Fruit fly (Drosophila melanogaster) whole organism, embryonic: ENCODE measurements around the gene fru.

Source experiments
- ATbp ChIP-seq: fragments of 200-800 bp; sonication (Bioruptor generic); optimal IDR thresholded peaks from 2 replicates; lab custom pipeline; 2017; ENCODE audit warnings: missing biosample characterization, mild to moderate bottlenecking, missing genetic modification characterization, missing genetic modification reagents
- Ada2b ChIP-seq: fragments of 200-800 bp; sonication (Bioruptor generic); IDR thresholded peaks from 2 replicates; pipeline ENCODE4 v1.3.6; 2022; ENCODE audit warnings: missing biosample characterization, missing genetic modification characterization
- Atf-2 ChIP-seq: fragments of 200-800 bp; sonication (Bioruptor generic); optimal IDR thresholded peaks from 2 replicates; lab custom pipeline; 2016; ENCODE audit warnings: missing biosample characterization, missing genetic modification characterization
- BtbVII ChIP-seq: fragments of 200-800 bp; sonication (Bioruptor generic); optimal IDR thresholded peaks from 3 replicates; lab custom pipeline; 2017; ENCODE audit warnings: missing biosample characterization, mild to moderate bottlenecking, missing genetic modification characterization
- CG12104 ChIP-seq: fragments of 200-800 bp; sonication (Bioruptor generic); optimal IDR thresholded peaks from 3 replicates; lab custom pipeline; 2016; ENCODE audit warnings: missing biosample characterization, missing genetic modification characterization
- CG14965 ChIP-seq: fragments of 200-800 bp; sonication (Bioruptor generic); optimal IDR thresholded peaks from 2 replicates; lab custom pipeline; 2016; ENCODE audit warnings: missing biosample characterization, missing genetic modification characterization, borderline replicate concordance
- CG15479 ChIP-seq: fragments of 200-800 bp; sonication (Bioruptor generic); optimal IDR thresholded peaks from 3 replicates; lab custom pipeline; 2019; ENCODE audit warnings: missing biosample characterization, mild to moderate bottlenecking, missing genetic modification characterization, moderate library complexity
- CG16813 ChIP-seq: fragments of 200-800 bp; sonication (Bioruptor generic); IDR thresholded peaks from 3 replicates; pipeline ENCODE4 v1.3.6; 2022; ENCODE audit warnings: missing biosample characterization, missing genetic modification characterization; ENCODE audit not compliant: partially characterized antibody
- CG3163 ChIP-seq: fragments of 200-800 bp; sonication (Bioruptor generic); optimal IDR thresholded peaks from 3 replicates; lab custom pipeline; 2016; ENCODE audit warnings: missing biosample characterization, missing genetic modification characterization
- CG3281 ChIP-seq: fragments of 200-800 bp; sonication (Bioruptor generic); optimal IDR thresholded peaks from 3 replicates; lab custom pipeline; 2017; ENCODE audit warnings: missing biosample characterization, mild to moderate bottlenecking, missing genetic modification characterization
- CG3726 ChIP-seq: fragments of 200-800 bp; sonication (Bioruptor generic); IDR thresholded peaks from 3 replicates; pipeline ENCODE4, ENCODE4 v1.3.6; 2022; ENCODE audit warnings: missing biosample characterization, missing genetic modification characterization
- CG3995 ChIP-seq: fragments of 200-800 bp; sonication (Bioruptor generic); optimal IDR thresholded peaks from 3 replicates; lab custom pipeline; 2016; ENCODE audit warnings: missing biosample characterization, missing genetic modification characterization
- CG4707 ChIP-seq: fragments of 200-800 bp; sonication (Bioruptor generic); optimal IDR thresholded peaks from 2 replicates; lab custom pipeline; 2018; ENCODE audit warnings: missing biosample characterization, mild to moderate bottlenecking, missing genetic modification characterization, moderate library complexity
- CG6689 ChIP-seq: fragments of 200-800 bp; sonication (Bioruptor generic); IDR thresholded peaks from 2 replicates; pipeline ENCODE4 v1.3.6; 2022; ENCODE audit warnings: missing biosample characterization, missing genetic modification characterization
- CG6791 ChIP-seq: fragments of 200-800 bp; sonication (Bioruptor generic); IDR thresholded peaks from 3 replicates; pipeline ENCODE4 v1.3.6; 2022; ENCODE audit warnings: missing biosample characterization, missing genetic modification characterization; ENCODE audit not compliant: partially characterized antibody
- CG7372 ChIP-seq: fragments of 200-800 bp; sonication (Bioruptor generic); IDR thresholded peaks from 2 replicates; pipeline ENCODE4 v1.3.6; 2022; ENCODE audit warnings: missing biosample characterization, missing genetic modification characterization
- CG8281 ChIP-seq: fragments of 200-800 bp; sonication (Bioruptor generic); optimal IDR thresholded peaks from 2 replicates; lab custom pipeline; 2018; ENCODE audit warnings: missing biosample characterization, mild to moderate bottlenecking, missing genetic modification characterization, moderate library complexity
- CG8290 ChIP-seq, 3 experiments: fragments of 200-800 bp; sonication (Bioruptor generic); optimal IDR thresholded peaks; 2 replicates each; lab custom pipeline; 2016 to 2019; ENCODE audit warnings: missing biosample characterization in 3 of 3, missing genetic modification characterization in 3 of 3, mild to moderate bottlenecking in 2 of 3, moderate library complexity in 1 of 3
- CG8388 ChIP-seq: fragments of 200-800 bp; sonication (Bioruptor generic); optimal IDR thresholded peaks from 2 replicates; lab custom pipeline; 2019; ENCODE audit warnings: missing biosample characterization, mild to moderate bottlenecking, missing genetic modification characterization, moderate library complexity
- CTCF ChIP-seq: fragments of 200-800 bp; sonication (Bioruptor generic); optimal IDR thresholded peaks from 2 replicates; lab custom pipeline; 2017; ENCODE audit warnings: missing biosample characterization, mild to moderate bottlenecking, missing genetic modification characterization, moderate library complexity
- D ChIP-seq, 2 experiments: fragments of 200-800 bp in 1 of 2; fragments of >200 bp in 1 of 2; sonication (Bioruptor generic) in 1 of 2; optimal IDR thresholded peaks; 2 replicates in 1 of 2; 3 replicates in 1 of 2; lab custom pipeline; 2017; ENCODE audit warnings: mild to moderate bottlenecking in 1 of 2, missing biosample characterization in 1 of 2, missing genetic modification characterization in 1 of 2, missing genetic modification reagents in 1 of 2
- Dbx ChIP-seq: fragments of 200-800 bp; sonication (Bioruptor generic); IDR thresholded peaks from 3 replicates; pipeline ENCODE4 v1.3.6; 2022; ENCODE audit warnings: missing biosample characterization, missing genetic modification characterization
- Deaf1 ChIP-seq: fragments of 200-800 bp; optimal IDR thresholded peaks from 3 replicates; lab custom pipeline; 2019; ENCODE audit warnings: missing biosample characterization, mild to moderate bottlenecking, missing genetic modification characterization, moderate library complexity
- Dip3 ChIP-seq: fragments of 200-800 bp; sonication (Bioruptor generic); optimal IDR thresholded peaks from 3 replicates; lab custom pipeline; 2016; ENCODE audit warnings: missing biosample characterization, missing genetic modification characterization
- Dll ChIP-seq: fragments of 200-800 bp; sonication (Bioruptor generic); IDR thresholded peaks from 4 replicates; pipeline ENCODE4 v1.3.6; 2022; ENCODE audit warnings: missing biosample characterization, missing genetic modification characterization; ENCODE audit not compliant: partially characterized antibody
- Drgx ChIP-seq: fragments of 200-800 bp; sonication (Bioruptor generic); IDR thresholded peaks from 2 replicates; pipeline ENCODE4 v1.3.6; 2022; ENCODE audit warnings: missing biosample characterization, missing genetic modification characterization
- Hsf ChIP-seq: fragments of 200-800 bp; sonication (Bioruptor generic); optimal IDR thresholded peaks from 3 replicates; lab custom pipeline; 2016; ENCODE audit warnings: missing biosample characterization, missing genetic modification characterization
- Pdp1 ChIP-seq, 2 experiments: fragments of 200-800 bp; sonication (Bioruptor generic); optimal IDR thresholded peaks; 3 replicates each; lab custom pipeline; 2016; ENCODE audit warnings: missing biosample characterization in 2 of 2, missing genetic modification characterization in 2 of 2, mild to moderate bottlenecking in 1 of 2, moderate library complexity in 1 of 2
- Ssrp ChIP-seq: fragments of 200-800 bp; sonication (Bioruptor generic); optimal IDR thresholded peaks from 2 replicates; lab custom pipeline; 2018; ENCODE audit warnings: missing biosample characterization, mild to moderate bottlenecking, missing genetic modification characterization, moderate library complexity
- Tbp ChIP-seq: fragments of >200 bp; optimal IDR thresholded peaks from 2 replicates; lab custom pipeline; 2018; ENCODE audit warnings: missing biosample characterization, missing genetic modification characterization
- Trl ChIP-seq, 3 experiments: fragments of >200 bp in 2 of 3; fragments of 200-800 bp in 1 of 3; sonication (Bioruptor generic) in 1 of 3; optimal IDR thresholded peaks; 2 replicates in 1 of 3; 3 replicates in 2 of 3; lab custom pipeline; 2016 to 2017; ENCODE audit warnings: missing biosample characterization in 1 of 3, missing genetic modification characterization in 1 of 3
- al ChIP-seq: fragments of 200-800 bp; sonication (Bioruptor generic); IDR thresholded peaks from 2 replicates; pipeline ENCODE4 v1.3.6; 2022; ENCODE audit warnings: missing biosample characterization, missing genetic modification characterization
- ash1 ChIP-seq: fragments of 200-800 bp; sonication (Bioruptor generic); optimal IDR thresholded peaks from 2 replicates; lab custom pipeline; 2018; ENCODE audit warnings: missing biosample characterization, mild to moderate bottlenecking, missing genetic modification characterization
- bab2 ChIP-seq: fragments of 200-800 bp; sonication (Bioruptor generic); optimal IDR thresholded peaks from 2 replicates; lab custom pipeline; 2016; ENCODE audit warnings: missing biosample characterization, missing genetic modification characterization
- bsh ChIP-seq, 2 experiments: fragments of 200-800 bp; sonication (Bioruptor generic); optimal IDR thresholded peaks; 2 replicates each; lab custom pipeline; 2017 to 2018; ENCODE audit warnings: mild to moderate bottlenecking in 2 of 2, missing biosample characterization in 2 of 2, missing genetic modification characterization in 2 of 2, moderate library complexity in 1 of 2
- dpn ChIP-seq, 2 experiments: fragments of 200-800 bp; sonication (Bioruptor generic); optimal IDR thresholded peaks; 3 replicates each; lab custom pipeline; 2016; ENCODE audit warnings: missing biosample characterization in 2 of 2, missing genetic modification characterization in 2 of 2
- eve ChIP-seq, 2 experiments: fragments of >200 bp; optimal IDR thresholded peaks; 2 replicates each; lab custom pipeline; 2017; ENCODE audit warnings: missing biosample characterization in 2 of 2, missing genetic modification characterization in 2 of 2
- ftz-f1 ChIP-seq: fragments of 200-800 bp; sonication (Bioruptor generic); optimal IDR thresholded peaks from 2 replicates; lab custom pipeline; 2016; ENCODE audit warnings: missing biosample characterization, missing genetic modification characterization
- nau ChIP-seq: fragments of 200-800 bp; sonication (Bioruptor generic); optimal IDR thresholded peaks from 3 replicates; lab custom pipeline; 2017; ENCODE audit warnings: missing biosample characterization, mild to moderate bottlenecking, missing genetic modification characterization, missing genetic modification reagents
- odd ChIP-seq: fragments of 200-800 bp; sonication (Bioruptor generic); optimal IDR thresholded peaks from 2 replicates; lab custom pipeline; 2017; ENCODE audit warnings: missing biosample characterization, mild to moderate bottlenecking, missing genetic modification characterization
- prd ChIP-seq, 3 experiments: fragments of >200 bp in 2 of 3; fragments of 200-800 bp in 1 of 3; sonication (Bioruptor generic) in 1 of 3; optimal IDR thresholded peaks in 2 of 3; IDR thresholded peaks in 1 of 3; 2 replicates in 2 of 3; 3 replicates in 1 of 3; pipeline versions ENCODE4 v1.3.6 to Lab custom; 2017 to 2022; ENCODE audit warnings: missing biosample characterization in 1 of 3, missing genetic modification characterization in 1 of 3
- so ChIP-seq: fragments of 200-800 bp; sonication (Bioruptor generic); IDR thresholded peaks from 3 replicates; pipeline ENCODE4 v1.3.6; 2022; ENCODE audit warnings: missing biosample characterization, missing genetic modification characterization
- sob ChIP-seq: fragments of 200-800 bp; sonication (Bioruptor generic); IDR thresholded peaks from 2 replicates; pipeline ENCODE4 v1.3.6; 2022; ENCODE audit warnings: missing biosample characterization, missing genetic modification characterization
- ssp ChIP-seq: fragments of 200-800 bp; sonication (Bioruptor generic); IDR thresholded peaks from 2 replicates; pipeline ENCODE4 v1.3.6; 2022; ENCODE audit warnings: missing biosample characterization, missing genetic modification characterization
- twi ChIP-seq: fragments of 200-800 bp; optimal IDR thresholded peaks from 2 replicates; lab custom pipeline; 2019; ENCODE audit warnings: missing biosample characterization, mild to moderate bottlenecking, missing genetic modification characterization, moderate library complexity
- usp ChIP-seq: fragments of >200 bp; optimal IDR thresholded peaks from 2 replicates; lab custom pipeline; 2017; ENCODE audit warnings: missing biosample characterization, missing genetic modification characterization
- wek ChIP-seq: fragments of 200-800 bp; sonication (Bioruptor generic); optimal IDR thresholded peaks from 3 replicates; lab custom pipeline; 2018; ENCODE audit warnings: missing biosample characterization, mild to moderate bottlenecking, missing genetic modification characterization, moderate library complexity
- wor ChIP-seq: fragments of 200-800 bp; sonication (Bioruptor generic); IDR thresholded peaks from 2 replicates; pipeline ENCODE4 v1.3.6; 2022; ENCODE audit warnings: missing biosample characterization, missing genetic modification characterization
- yki ChIP-seq: fragments of >200 bp; optimal IDR thresholded peaks from 3 replicates; lab custom pipeline; 2018

fru gene

DNA sequence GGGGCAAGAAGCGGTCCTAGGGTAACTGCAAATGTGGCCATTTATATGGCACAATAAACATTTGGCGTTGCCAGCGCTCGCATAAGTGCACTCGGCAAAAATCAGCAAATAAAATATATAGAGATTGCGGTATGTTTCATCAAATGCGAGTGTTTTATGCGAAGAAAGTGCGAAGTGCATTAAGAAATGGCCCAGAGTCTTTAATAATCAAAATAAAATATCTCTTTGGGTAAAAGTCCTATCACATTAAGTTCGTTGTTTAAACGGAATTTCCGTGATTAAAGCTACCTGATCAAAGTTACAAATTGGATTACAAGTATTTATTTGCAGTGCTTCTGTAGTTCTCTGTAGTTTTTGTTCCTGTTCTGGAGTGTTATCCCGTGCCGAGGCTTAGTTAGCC is 59.2 kb downstream of the fru start:
- TF ChIP-seq Ssrp = no peak
- TF ChIP-seq Dbx (GFP tag; lab: Robert Waterston, UW) = no peak
- TF ChIP-seq CG8388 (GFP tag; lab: Kevin White, UChicago) = no peak
- no peak for TF ChIP-seq BtbVII
- TF ChIP-seq CG6791 (GFP tag; lab: Robert Waterston, UW) = no peak
- TF ChIP-seq Atf-2 (GFP tag; lab: Kevin White, UChicago) = no peak
- TF ChIP-seq CG12104 (GFP tag; lab: Kevin White, UChicago) = no peak
- TF ChIP-seq Dll = no peak
- no peak for TF ChIP-seq eve (GFP tag; optimal IDR thresholded peaks at IDR 0.05; lab: Kevin White, UChicago)
- no peak for TF ChIP-seq yki (lab: Kevin White, UChicago)
- TF ChIP-seq ftz-f1 = no peak
- TF ChIP-seq ssp (GFP tag; lab: Robert Waterston, UW) = no peak
- TF ChIP-seq twi (tag; lab: Kevin White, UChicago) = no peak
- TF ChIP-seq D (optimal IDR thresholded peaks at IDR 0.05; lab: Kevin White, UChicago) = no peak
- TF ChIP-seq D (GFP tag; optimal IDR thresholded peaks at IDR 0.05; lab: Kevin White, UChicago) = no peak
- no peak for TF ChIP-seq CG6689 (GFP tag; lab: Robert Waterston, UW)
- TF ChIP-seq CG15479 = no peak
- no peak for TF ChIP-seq sob (GFP tag; lab: Robert Waterston, UW)

DNA sequence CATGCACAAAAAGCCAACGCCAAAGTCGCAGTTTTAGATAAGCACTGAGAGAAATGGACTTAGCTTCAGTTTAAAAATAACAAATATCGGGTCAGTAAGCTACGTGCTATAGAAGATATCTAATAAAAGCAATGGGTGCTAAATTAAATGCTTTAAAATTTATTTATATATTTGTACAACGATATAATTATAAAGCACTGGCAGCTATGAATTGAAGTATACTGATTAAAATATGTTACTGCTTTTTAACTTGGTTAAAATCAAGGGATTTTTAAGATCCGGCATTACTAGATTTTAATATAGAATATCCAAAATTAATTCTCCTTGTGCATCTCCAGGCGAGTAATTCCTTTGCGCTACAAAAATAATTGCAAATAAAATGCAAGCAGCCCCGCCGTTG is 60.1 kb downstream of the fru start:
- TF ChIP-seq odd (no peak), Drgx (peak; percentile 38; the same call in 1 of the 2 replicates), bsh (GFP tag; optimal IDR thresholded peaks at IDR 0.05; lab: Kevin White, UChicago) (peak in 1 of 2 experiments; percentile 57)

DNA sequence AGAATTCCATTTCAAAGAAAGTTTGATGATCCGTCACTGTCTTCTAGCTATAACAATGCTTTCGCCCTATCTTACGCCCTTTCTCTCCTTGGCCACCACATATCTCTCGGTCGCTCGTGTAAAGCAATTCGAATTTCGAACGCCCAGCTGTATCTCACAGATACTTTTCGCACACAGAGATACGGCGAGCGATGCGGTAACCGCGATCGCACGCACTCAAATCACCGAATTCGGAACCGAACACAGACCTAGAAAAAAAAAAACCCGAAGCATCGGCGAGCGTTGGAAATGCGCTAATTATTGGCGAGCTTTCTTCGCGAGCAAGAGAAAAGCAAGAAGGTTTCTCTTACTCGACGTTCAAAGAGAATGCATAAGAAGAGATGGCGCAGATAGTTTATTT is 63.8 kb downstream of the fru start:
- TF ChIP-seq Pdp1 (GFP tag; optimal IDR thresholded peaks at IDR 0.05; lab: Kevin White, UChicago) = peak in 1 of 2 experiments; percentile 92
- no peak for TF ChIP-seq dpn (GFP tag; optimal IDR thresholded peaks at IDR 0.05; lab: Kevin White, UChicago)
- TF ChIP-seq CG16813 (GFP tag; lab: Robert Waterston, UW) = no peak
- peak in 1 of 2 experiments; percentile 34 for TF ChIP-seq Trl (optimal IDR thresholded peaks at IDR 0.05; lab: Kevin White, UChicago)
- TF ChIP-seq Trl (GFP tag; optimal IDR thresholded peaks at IDR 0.05; lab: Kevin White, UChicago) = no peak
- no peak for TF ChIP-seq CG14965 (GFP tag; lab: Kevin White, UChicago)
- TF ChIP-seq Deaf1 (tag; lab: Kevin White, UChicago) = peak; percentile 56
- TF ChIP-seq CG3163 (GFP tag; lab: Kevin White, UChicago) = peak; percentile 78
- no peak for TF ChIP-seq CG8290 (GFP tag; optimal IDR thresholded peaks at IDR 0.05; lab: Kevin White, UChicago)
- TF ChIP-seq CG8290 (tag; optimal IDR thresholded peaks at IDR 0.05; lab: Kevin White, UChicago) = no peak
- TF ChIP-seq bab2 (GFP tag; lab: Kevin White, UChicago) = no peak
- no peak for TF ChIP-seq usp (GFP tag; lab: Kevin White, UChicago)
- no peak for TF ChIP-seq CG7372 (GFP tag; lab: Robert Waterston, UW)
- TF ChIP-seq CG3995 (GFP tag; lab: Kevin White, UChicago) = peak; percentile 35
- no peak for TF ChIP-seq Tbp (GFP tag; lab: Kevin White, UChicago)
- TF ChIP-seq wor (GFP tag; lab: Robert Waterston, UW) = no peak
- no peak for TF ChIP-seq CG3281
- no peak for TF ChIP-seq prd (optimal IDR thresholded peaks at IDR 0.05; lab: Kevin White, UChicago)
- no peak for TF ChIP-seq prd (GFP tag; IDR thresholded peaks at IDR 0.05; lab: Robert Waterston, UW)
- no peak for TF ChIP-seq ATbp (GFP tag; lab: Kevin White, UChicago)
- TF ChIP-seq Ada2b (GFP tag; lab: Robert Waterston, UW) = no peak
- TF ChIP-seq CG4707 = no peak
- no peak for TF ChIP-seq CG15479
- no peak for TF ChIP-seq nau (GFP tag; lab: Kevin White, UChicago)
- TF ChIP-seq Hsf (GFP tag; lab: Kevin White, UChicago) = no peak
- TF ChIP-seq CG3726 (GFP tag; lab: Robert Waterston, UW) = no peak
- TF ChIP-seq Dip3 (GFP tag; lab: Kevin White, UChicago) = no peak
- TF ChIP-seq ash1 (GFP tag; lab: Kevin White, UChicago) = no peak
- no peak for TF ChIP-seq so (GFP tag; lab: Robert Waterston, UW)
- no peak for TF ChIP-seq al (GFP tag; lab: Robert Waterston, UW)
- no peak for TF ChIP-seq CG8281 (tag; lab: Kevin White, UChicago)
- TF ChIP-seq wek (GFP tag; lab: Kevin White, UChicago) = no peak
- no peak for TF ChIP-seq CTCF (GFP tag; lab: Kevin White, UChicago)
